Fruit fly (Drosophila melanogaster): ENCODE results near the gene dos.

dos gene

dm6 chr3L:2581343-2581825 lies 7.8 kb upstream of the dos start (continued):
- TF ChIP-seq CG30403 (GFP tag; optimal IDR thresholded peaks at IDR 0.05) (peak; percentile 75), Max (GFP tag; optimal IDR thresholded peaks at IDR 0.05) (peak; percentile 68), NC2α (GFP tag; optimal IDR thresholded peaks at IDR 0.05) (peak; percentile 41), pb (GFP tag; optimal IDR thresholded peaks at IDR 0.05) (peak; percentile 31), Camta (GFP tag; optimal IDR thresholded peaks at IDR 0.05) (peak; percentile 66), CG12219 (GFP tag; optimal IDR thresholded peaks at IDR 0.05) (peak; percentile 86), CG8478 (optimal IDR thresholded peaks at IDR 0.05) (no peak), CTCF (GFP tag; optimal IDR thresholded peaks at IDR 0.05) (no peak), Jarid2 (GFP tag; optimal IDR thresholded peaks at IDR 0.05) (peak; percentile 43), CG8388 (GFP tag; optimal IDR thresholded peaks at IDR 0.05) (peak; percentile 83), Bteb2 (GFP tag; optimal IDR thresholded peaks at IDR 0.05) (peak; percentile 61), Rx (GFP tag; IDR thresholded peaks at IDR 0.05) (peak; percentile 82), peb (GFP tag; IDR thresholded peaks at IDR 0.05) (peak; percentile 49; the same call in 1 of the 2 replicates), Elba2 (GFP tag; optimal IDR thresholded peaks at IDR 0.05) (no peak), Dad (GFP tag; optimal IDR thresholded peaks at IDR 0.05) (peak; percentile 66), Rfx (GFP tag; IDR thresholded peaks at IDR 0.05) (peak; percentile 83), ttk (GFP tag; IDR thresholded peaks at IDR 0.05) (peak; percentile 70; the same call in 1 of the 2 replicates), B-H1 (GFP tag; IDR thresholded peaks at IDR 0.05) (peak; percentile 80), CG17328 (GFP tag; IDR thresholded peaks at IDR 0.05) (peak; percentile 96), sens-2 (GFP tag; IDR thresholded peaks at IDR 0.05) (peak; percentile 86), zfh2 (GFP tag; optimal IDR thresholded peaks at IDR 0.05) (peak; percentile 64), CG1792 (GFP tag; optimal IDR thresholded peaks at IDR 0.05) (peak; percentile 51), dmrt99B (tag; optimal IDR thresholded peaks at IDR 0.05) (peak; percentile 87), otp (GFP tag; IDR thresholded peaks at IDR 0.05) (peak; percentile 94), wdn (GFP tag; IDR thresholded peaks at IDR 0.05) (peak; percentile 85), ewg (GFP tag; optimal IDR thresholded peaks at IDR 0.05) (peak; percentile 75), Dip3 (GFP tag; optimal IDR thresholded peaks at IDR 0.05) (peak; percentile 32), mld (GFP tag; IDR thresholded peaks at IDR 0.05; ENCODE audit: partially characterized antibody) (no peak), CG17802 (tag; optimal IDR thresholded peaks at IDR 0.05) (peak; percentile 49), tll (GFP tag; optimal IDR thresholded peaks at IDR 0.05) (peak in 1 of 2 experiments; percentile 7), vfl (GFP tag; optimal IDR thresholded peaks at IDR 0.05) (peak; percentile 8), tio (GFP tag; optimal IDR thresholded peaks at IDR 0.05) (peak; percentile 66), Fer2 (tag; optimal IDR thresholded peaks at IDR 0.05) (peak; percentile 13), sqz (GFP tag; optimal IDR thresholded peaks at IDR 0.05) (peak; percentile 70), Antp (GFP tag; optimal IDR thresholded peaks at IDR 0.05) (peak; percentile 70), CG18599 (GFP tag; optimal IDR thresholded peaks at IDR 0.05) (peak; percentile 90), tap (tag; optimal IDR thresholded peaks at IDR 0.05) (peak; percentile 81), CG13296 (GFP tag; optimal IDR thresholded peaks at IDR 0.05) (peak; percentile 71), CG6791 (GFP tag; IDR thresholded peaks at IDR 0.05; ENCODE audit: partially characterized antibody) (no peak), repo (GFP tag; optimal IDR thresholded peaks at IDR 0.05) (peak; percentile 36), C15 (GFP tag; IDR thresholded peaks at IDR 0.05) (no peak), CG16815 (GFP tag; optimal IDR thresholded peaks at IDR 0.05) (peak; percentile 82), usp (GFP tag; optimal IDR thresholded peaks at IDR 0.05) (no peak), bcd (GFP tag; optimal IDR thresholded peaks at IDR 0.05) (peak; percentile 88), MTF-1 (GFP tag; optimal IDR thresholded peaks at IDR 0.05; ENCODE audit: borderline replicate concordance) (peak; percentile 70), gro (GFP tag; optimal IDR thresholded peaks at IDR 0.05) (peak; percentile 55), Blimp-1 (GFP tag; optimal IDR thresholded peaks at IDR 0.05) (peak; percentile 91), CG9797 (GFP tag; optimal IDR thresholded peaks at IDR 0.05) (no peak), CG10979 (tag; optimal IDR thresholded peaks at IDR 0.05) (peak; percentile 94), Pdp1 (GFP tag; optimal IDR thresholded peaks at IDR 0.05) (peak; percentile 59 to 71), da (GFP tag; optimal IDR thresholded peaks at IDR 0.05) (peak; percentile 54)
